Fruit fly (Drosophila melanogaster) whole organism, prepupa: ENCODE results near the gene CG9427.
A peak's percentile ranks its signal among the peaks of the same experiment; 100 is the strongest.

Experiments
- Blimp-1 ChIP-seq: fragments of 200-800 bp; sonication (Bioruptor generic); optimal IDR thresholded peaks from 3 replicates; lab custom pipeline; 2017; ENCODE audit warnings: missing biosample characterization, missing genetic modification characterization, mild to moderate bottlenecking, moderate library complexity, missing genetic modification reagents
- CG10631 ChIP-seq: fragments of 200-800 bp; sonication (Bioruptor generic); optimal IDR thresholded peaks from 2 replicates; lab custom pipeline; 2016; ENCODE audit warnings: missing biosample characterization, missing genetic modification characterization
- CG10669 ChIP-seq: fragments of 200-800 bp; sonication (Bioruptor generic); optimal IDR thresholded peaks from 3 replicates; lab custom pipeline; 2018; ENCODE audit warnings: missing biosample characterization, mild to moderate bottlenecking, missing genetic modification characterization, moderate library complexity
- CG11294 ChIP-seq: fragments of 200-800 bp; sonication (Bioruptor generic); IDR thresholded peaks from 2 replicates; pipeline ENCODE4 v1.3.6; 2022; ENCODE audit warnings: missing biosample characterization, missing genetic modification characterization
- CG11762 ChIP-seq: fragments of 200-800 bp; sonication (Bioruptor generic); optimal IDR thresholded peaks from 3 replicates; lab custom pipeline; 2016; ENCODE audit warnings: missing biosample characterization, missing genetic modification characterization; ENCODE audit not compliant: insufficient read depth
- CG11902 ChIP-seq: fragments of 200-800 bp; sonication (Bioruptor generic); optimal IDR thresholded peaks from 3 replicates; lab custom pipeline; 2016; ENCODE audit warnings: missing biosample characterization, missing genetic modification characterization
- CG15336 ChIP-seq: fragments of 200-800 bp; sonication (Bioruptor generic); IDR thresholded peaks from 2 replicates; pipeline ENCODE4 v1.3.6; 2022; ENCODE audit warnings: missing biosample characterization, missing genetic modification characterization
- CG1621 ChIP-seq: fragments of 200-800 bp; sonication (Bioruptor generic); optimal IDR thresholded peaks from 3 replicates; lab custom pipeline; 2018; ENCODE audit warnings: missing biosample characterization, mild to moderate bottlenecking, missing genetic modification characterization
- CG16779 ChIP-seq: fragments of 200-800 bp; sonication (Bioruptor generic); optimal IDR thresholded peaks from 3 replicates; lab custom pipeline; 2017; ENCODE audit warnings: missing biosample characterization, mild to moderate bottlenecking, missing genetic modification characterization
- CG31627 ChIP-seq: fragments of 200-800 bp; sonication (Bioruptor generic); optimal IDR thresholded peaks from 3 replicates; lab custom pipeline; 2016; ENCODE audit warnings: missing biosample characterization, missing genetic modification characterization
- CG34406 ChIP-seq: fragments of 200-800 bp; sonication (Bioruptor generic); optimal IDR thresholded peaks from 3 replicates; lab custom pipeline; 2016; ENCODE audit warnings: missing biosample characterization, missing genetic modification characterization
- CG3919 ChIP-seq: fragments of 200-800 bp; sonication (Bioruptor generic); optimal IDR thresholded peaks from 3 replicates; lab custom pipeline; 2016; ENCODE audit warnings: missing biosample characterization, missing genetic modification characterization
- CG4318 ChIP-seq: fragments of 200-800 bp; sonication (Bioruptor generic); optimal IDR thresholded peaks from 3 replicates; lab custom pipeline; 2017; ENCODE audit warnings: missing biosample characterization, mild to moderate bottlenecking, missing genetic modification characterization
- CG6163 ChIP-seq: fragments of 200-800 bp; sonication (Bioruptor generic); IDR thresholded peaks from 3 replicates; pipeline ENCODE4 v1.3.6; 2022; ENCODE audit warnings: missing biosample characterization, missing genetic modification characterization
- CG6276 ChIP-seq: fragments of 200-800 bp; sonication (Bioruptor generic); optimal IDR thresholded peaks from 2 replicates; lab custom pipeline; 2017; ENCODE audit warnings: missing biosample characterization, mild to moderate bottlenecking, missing genetic modification characterization
- CG6808 ChIP-seq: fragments of 200-800 bp; sonication (Bioruptor generic); optimal IDR thresholded peaks from 3 replicates; lab custom pipeline; 2017; ENCODE audit warnings: missing biosample characterization, missing genetic modification characterization, mild to moderate bottlenecking, moderate library complexity, missing genetic modification reagents
- CG7368 ChIP-seq: fragments of 200-800 bp; sonication (Bioruptor generic); optimal IDR thresholded peaks from 3 replicates; lab custom pipeline; 2016; ENCODE audit warnings: missing biosample characterization, missing genetic modification characterization
- CG8119 ChIP-seq: fragments of 200-800 bp; sonication (Bioruptor generic); IDR thresholded peaks from 3 replicates; pipeline ENCODE4 v1.3.6; 2022; ENCODE audit warnings: missing biosample characterization, missing genetic modification characterization
- CG8319 ChIP-seq: fragments of 200-800 bp; sonication (Bioruptor generic); optimal IDR thresholded peaks from 3 replicates; lab custom pipeline; 2016; ENCODE audit warnings: missing biosample characterization, missing genetic modification characterization
- CG9139 ChIP-seq: fragments of 200-800 bp; sonication (Bioruptor generic); optimal IDR thresholded peaks from 3 replicates; lab custom pipeline; 2017; ENCODE audit warnings: missing biosample characterization, mild to moderate bottlenecking, missing genetic modification characterization
- Eip75B ChIP-seq: fragments of 200-800 bp; sonication (Bioruptor generic); optimal IDR thresholded peaks from 3 replicates; lab custom pipeline; 2016; ENCODE audit warnings: missing biosample characterization, missing genetic modification characterization
- Eip78C ChIP-seq: fragments of 200-800 bp; sonication (Bioruptor generic); peaks from one replicate; lab custom pipeline; 2016; ENCODE audit warnings: missing biosample characterization, missing genetic modification characterization
- Eip93F ChIP-seq: fragments of 200-800 bp; sonication (Bioruptor generic); optimal IDR thresholded peaks from 2 replicates; lab custom pipeline; 2016; ENCODE audit warnings: missing biosample characterization, mild to moderate bottlenecking, missing genetic modification characterization
- Ets21C ChIP-seq: fragments of 200-800 bp; sonication (Bioruptor generic); optimal IDR thresholded peaks from 3 replicates; lab custom pipeline; 2016; ENCODE audit warnings: missing biosample characterization, missing genetic modification characterization
- Ets96B ChIP-seq: fragments of 200-800 bp; optimal IDR thresholded peaks from 2 replicates; lab custom pipeline; 2019; ENCODE audit warnings: missing biosample characterization, mild to moderate bottlenecking, missing genetic modification characterization, moderate library complexity
- Gug ChIP-seq: fragments of 200-800 bp; sonication (Bioruptor generic); IDR thresholded peaks from 2 replicates; pipeline ENCODE4 v1.3.6; 2022; ENCODE audit warnings: missing biosample characterization, missing genetic modification characterization
- Hr38 ChIP-seq: sonication (Bioruptor generic); optimal IDR thresholded peaks from 2 replicates; lab custom pipeline; 2016; ENCODE audit warnings: missing biosample characterization, missing genetic modification characterization
- Hr39 ChIP-seq: fragments of 200-800 bp; sonication (Bioruptor generic); optimal IDR thresholded peaks from 2 replicates; lab custom pipeline; 2016; ENCODE audit warnings: missing biosample characterization, missing genetic modification characterization
- Hr4 ChIP-seq: fragments of 200-800 bp; sonication (Bioruptor generic); optimal IDR thresholded peaks from 3 replicates; lab custom pipeline; 2016; ENCODE audit warnings: missing biosample characterization, missing genetic modification characterization
- Lpt ChIP-seq: fragments of 200-800 bp; sonication (Bioruptor generic); optimal IDR thresholded peaks from 3 replicates; lab custom pipeline; 2016; ENCODE audit warnings: missing biosample characterization, missing genetic modification characterization
- Met ChIP-seq: fragments of 200-800 bp; sonication (Bioruptor generic); optimal IDR thresholded peaks from 3 replicates; lab custom pipeline; 2016; ENCODE audit warnings: missing biosample characterization, missing genetic modification characterization
- OdsH ChIP-seq: fragments of 200-800 bp; sonication (Bioruptor generic); optimal IDR thresholded peaks from 3 replicates; lab custom pipeline; 2016; ENCODE audit warnings: missing biosample characterization, missing genetic modification characterization
- Smox ChIP-seq: fragments of 200-800 bp; sonication (Bioruptor generic); optimal IDR thresholded peaks from 3 replicates; lab custom pipeline; 2016; ENCODE audit warnings: missing biosample characterization, missing genetic modification characterization
- Sox102F ChIP-seq: fragments of 200-800 bp; sonication (Bioruptor generic); optimal IDR thresholded peaks from 2 replicates; lab custom pipeline; 2016; ENCODE audit warnings: missing biosample characterization, mild to moderate bottlenecking, missing genetic modification characterization
- Sox14 ChIP-seq: fragments of 200-800 bp; sonication (Bioruptor generic); optimal IDR thresholded peaks from 3 replicates; lab custom pipeline; 2016; ENCODE audit warnings: missing biosample characterization, missing genetic modification characterization
- achi ChIP-seq: fragments of 200-800 bp; sonication (Bioruptor generic); optimal IDR thresholded peaks from 3 replicates; lab custom pipeline; 2016; ENCODE audit warnings: missing biosample characterization, missing genetic modification characterization
- acj6 ChIP-seq: fragments of 200-800 bp; sonication (Bioruptor generic); optimal IDR thresholded peaks from 3 replicates; lab custom pipeline; 2016; ENCODE audit warnings: missing biosample characterization, missing genetic modification characterization
- cyc ChIP-seq: fragments of 200-800 bp; sonication (Bioruptor generic); optimal IDR thresholded peaks from 3 replicates; lab custom pipeline; 2016; ENCODE audit warnings: missing biosample characterization, missing genetic modification characterization
- dac ChIP-seq: fragments of 200-800 bp; sonication (Bioruptor generic); optimal IDR thresholded peaks from 2 replicates; lab custom pipeline; 2017; ENCODE audit warnings: missing biosample characterization, mild to moderate bottlenecking, missing genetic modification characterization
- fd59A ChIP-seq: fragments of 200-800 bp; sonication (Bioruptor generic); optimal IDR thresholded peaks from 2 replicates; lab custom pipeline; 2017; ENCODE audit warnings: missing biosample characterization, mild to moderate bottlenecking, missing genetic modification characterization, missing genetic modification reagents
- net ChIP-seq: fragments of 200-800 bp; sonication (Bioruptor generic); optimal IDR thresholded peaks from 3 replicates; lab custom pipeline; 2016; ENCODE audit warnings: missing biosample characterization, missing genetic modification characterization
- pdm3 ChIP-seq: fragments of 200-800 bp; sonication (Bioruptor generic); optimal IDR thresholded peaks from 3 replicates; lab custom pipeline; 2016; ENCODE audit warnings: missing biosample characterization, missing genetic modification characterization
- salr ChIP-seq, 2 experiments: fragments of 200-800 bp; sonication (Bioruptor generic); optimal IDR thresholded peaks; 3 replicates each; lab custom pipeline; 2016 to 2018; ENCODE audit warnings: missing biosample characterization in 2 of 2, missing genetic modification characterization in 2 of 2, mild to moderate bottlenecking in 1 of 2
- spab ChIP-seq: fragments of 200-800 bp; sonication (Bioruptor generic); optimal IDR thresholded peaks from 2 replicates; lab custom pipeline; 2017; ENCODE audit warnings: missing biosample characterization, mild to moderate bottlenecking, missing genetic modification characterization, missing genetic modification reagents
- ss ChIP-seq, 2 experiments: fragments of 200-800 bp; sonication (Bioruptor generic); optimal IDR thresholded peaks; 2 replicates in 1 of 2; 3 replicates in 1 of 2; lab custom pipeline; 2017 to 2018; ENCODE audit warnings: mild to moderate bottlenecking in 2 of 2, missing biosample characterization in 2 of 2, missing genetic modification characterization in 2 of 2, moderate library complexity in 1 of 2
- svp ChIP-seq: fragments of 200-800 bp; sonication (Bioruptor generic); peaks from one replicate; lab custom pipeline; 2016; ENCODE audit warnings: missing biosample characterization, missing genetic modification characterization
- vri ChIP-seq: fragments of 200-800 bp; sonication (Bioruptor generic); optimal IDR thresholded peaks from 3 replicates; lab custom pipeline; 2016; ENCODE audit warnings: missing biosample characterization, mild to moderate bottlenecking, missing genetic modification characterization

The CG9427 gene

dm6 chr3R:9581089-9581520, 45.6 kb downstream of the CG9427 start, which contains the start of gene CG8301 (continued):
- TF ChIP-seq vri = no peak
- TF ChIP-seq CG31627 (GFP tag; lab: Kevin White, UChicago) = no peak
- TF ChIP-seq Met (GFP tag; lab: Kevin White, UChicago) = no peak
- TF ChIP-seq spab (GFP tag; lab: Kevin White, UChicago) = no peak
- peak; percentile 49 for TF ChIP-seq net (GFP tag; lab: Kevin White, UChicago)
- no peak for TF ChIP-seq Hr38
- peak; percentile 11 for TF ChIP-seq Sox14 (GFP tag; lab: Kevin White, UChicago)

DNA sequence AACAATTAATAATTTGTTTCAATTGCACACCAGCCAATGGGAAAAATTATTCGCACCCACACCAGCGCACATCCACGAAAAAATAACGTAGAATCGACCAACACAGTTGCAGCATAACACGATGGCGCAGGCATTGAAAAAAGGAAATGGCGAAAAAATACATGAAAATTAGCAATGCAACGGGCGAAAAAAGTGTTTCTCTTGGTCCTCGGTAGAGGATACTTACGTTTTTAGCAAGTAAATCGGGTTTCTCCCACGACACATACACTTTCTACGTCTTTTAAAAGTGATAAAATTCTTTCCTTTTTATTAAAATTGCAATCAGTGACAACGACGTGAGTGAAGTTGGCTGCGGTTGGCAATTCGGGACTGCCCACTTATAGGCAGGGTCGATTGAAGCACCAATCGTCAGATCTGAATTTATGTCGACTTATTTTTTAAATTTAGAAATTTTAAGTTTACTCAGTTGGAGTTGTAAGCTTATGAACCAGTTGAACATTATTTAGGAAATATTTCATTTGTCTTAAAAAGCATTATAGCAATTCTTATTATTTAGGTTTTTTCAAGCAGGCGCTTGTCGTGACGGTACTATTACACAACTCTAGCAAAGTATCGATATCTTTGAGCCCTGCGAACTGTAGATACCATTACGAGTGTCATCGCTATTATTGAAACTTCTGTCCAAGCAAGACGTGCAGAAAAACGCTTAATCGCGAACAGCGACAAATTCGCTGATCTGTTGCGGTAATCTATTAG, 49.2 kb downstream of the CG9427 start, which contains the start of the genes Kap-alpha3 and Son:
Gene Kap-alpha3 (minus strand): TSS at position 352 of the 756 bp plus-strand sequence.
Gene Son (plus strand): TSS at position 661 of the 756 bp plus-strand sequence.
- peak; percentile 84 for TF ChIP-seq Smox (GFP tag; lab: Kevin White, UChicago)
- TF ChIP-seq Eip75B = peak; percentile 90
- peak; percentile 94 for TF ChIP-seq Eip78C (GFP tag; lab: Kevin White, UChicago)
- peak; percentile 89 for TF ChIP-seq Met (GFP tag; lab: Kevin White, UChicago)
- peak; percentile 88 for TF ChIP-seq pdm3 (GFP tag; lab: Kevin White, UChicago)
- TF ChIP-seq CG34406 (GFP tag; lab: Kevin White, UChicago) = peak; percentile 82
- no peak for TF ChIP-seq Eip93F (GFP tag; lab: Kevin White, UChicago)
- TF ChIP-seq Gug (GFP tag; lab: Robert Waterston, UW) = peak; percentile 57
- TF ChIP-seq CG1621 = peak; percentile 70
- TF ChIP-seq svp (GFP tag; lab: Kevin White, UChicago) = no peak
- TF ChIP-seq Sox14 (GFP tag; lab: Kevin White, UChicago) = peak; percentile 88
- peak; percentile 56; the same call in 1 of the 2 replicates for TF ChIP-seq CG11294 (GFP tag; lab: Robert Waterston, UW)
- peak; percentile 91 for TF ChIP-seq Hr39 (GFP tag; lab: Kevin White, UChicago)
- peak; percentile 85 for TF ChIP-seq CG6163 (GFP tag; lab: Robert Waterston, UW)
- peak; percentile 81 for TF ChIP-seq CG7368 (GFP tag; lab: Kevin White, UChicago)
- peak; percentile 81 for TF ChIP-seq Blimp-1 (GFP tag; lab: Kevin White, UChicago)
- TF ChIP-seq salr (GFP tag; optimal IDR thresholded peaks at IDR 0.05; lab: Kevin White, UChicago) = peak; percentile 70 to 82
- peak; percentile 70 for TF ChIP-seq CG11762 (GFP tag; lab: Kevin White, UChicago)
- peak; percentile 74 for TF ChIP-seq CG11902
- peak; percentile 84 for TF ChIP-seq achi
- TF ChIP-seq OdsH = peak; percentile 87
- TF ChIP-seq CG9139 = peak; percentile 83
- TF ChIP-seq spab (GFP tag; lab: Kevin White, UChicago) = peak; percentile 61
- TF ChIP-seq ss (GFP tag; optimal IDR thresholded peaks at IDR 0.05; lab: Kevin White, UChicago) = peak; percentile 67 to 91
- peak; percentile 91 for TF ChIP-seq cyc (GFP tag; lab: Kevin White, UChicago)
- TF ChIP-seq CG15336 (GFP tag; lab: Robert Waterston, UW) = 0 out of 2 replicates have a peak, but pooled peaks have one; percentile 21
- TF ChIP-seq Sox102F (GFP tag; lab: Kevin White, UChicago) = peak; percentile 85
- TF ChIP-seq CG8319 (GFP tag; lab: Kevin White, UChicago) = peak; percentile 75
- TF ChIP-seq CG4318 (GFP tag; lab: Kevin White, UChicago) = peak; percentile 53
- TF ChIP-seq CG16779 (tag; lab: Kevin White, UChicago) = peak; percentile 78
- TF ChIP-seq Ets96B = peak; percentile 69
- peak; percentile 63 for TF ChIP-seq dac (GFP tag; lab: Kevin White, UChicago)
- TF ChIP-seq Lpt (GFP tag; lab: Kevin White, UChicago) = peak; percentile 56
- TF ChIP-seq net (GFP tag; lab: Kevin White, UChicago) = peak; percentile 83
- peak; percentile 83 for TF ChIP-seq CG6808 (GFP tag; lab: Kevin White, UChicago)
- 0 out of 3 replicates have a peak, but pooled peaks have one; percentile 41 for TF ChIP-seq CG8119 (GFP tag; lab: Robert Waterston, UW)
- TF ChIP-seq vri = peak; percentile 91
- peak; percentile 78 for TF ChIP-seq Hr4 (GFP tag; lab: Kevin White, UChicago)
- TF ChIP-seq CG6276 (GFP tag; lab: Kevin White, UChicago) = peak; percentile 40
- TF ChIP-seq fd59A (GFP tag; lab: Kevin White, UChicago) = peak; percentile 69
- TF ChIP-seq CG10669 (GFP tag; lab: Kevin White, UChicago) = peak; percentile 75
- TF ChIP-seq Ets21C (GFP tag; lab: Kevin White, UChicago) = peak; percentile 84
- TF ChIP-seq CG3919 (GFP tag; lab: Kevin White, UChicago) = peak; percentile 91
- peak; percentile 85 for TF ChIP-seq CG10631 (GFP tag; lab: Kevin White, UChicago)
- TF ChIP-seq acj6 (GFP tag; lab: Kevin White, UChicago) = peak; percentile 85
- TF ChIP-seq CG31627 (GFP tag; lab: Kevin White, UChicago) = peak; percentile 93
